Fruit fly (Drosophila melanogaster): ENCODE measurements around the gene pum.
A peak's percentile ranks its signal among the peaks of the same experiment; 100 is the strongest.

Gene pum

dm6 chr3R:9254798-9255197 lies 17.3 kb upstream of the pum start, which contains the start of gene CG16734 (continued):
- TF ChIP-seq Kr (GFP tag; optimal IDR thresholded peaks at IDR 0.05) = no peak
- TF ChIP-seq Dip2 (GFP tag; IDR thresholded peaks at IDR 0.05) = no peak
- no peak for TF ChIP-seq B-H1 (GFP tag; IDR thresholded peaks at IDR 0.05)
- no peak for TF ChIP-seq CG2712 (tag; optimal IDR thresholded peaks at IDR 0.05)
- no peak for TF ChIP-seq gce (GFP tag; IDR thresholded peaks at IDR 0.05)
- no peak for TF ChIP-seq CG9817 (tag; optimal IDR thresholded peaks at IDR 0.05)
- no peak for TF ChIP-seq CG10431 (GFP tag; optimal IDR thresholded peaks at IDR 0.05)
- TF ChIP-seq HLH3B (GFP tag; IDR thresholded peaks at IDR 0.05) = no peak
- no peak for TF ChIP-seq CG10565 (GFP tag; optimal IDR thresholded peaks at IDR 0.05)
- no peak for TF ChIP-seq CTCF (GFP tag; optimal IDR thresholded peaks at IDR 0.05)
- no peak for TF ChIP-seq az2 (GFP tag; optimal IDR thresholded peaks at IDR 0.05)
- TF ChIP-seq Drgx (GFP tag; IDR thresholded peaks at IDR 0.05) = no peak
- TF ChIP-seq Dref (GFP tag; IDR thresholded peaks at IDR 0.05) = peak; percentile 57
- no peak for TF ChIP-seq CG10366 (GFP tag; IDR thresholded peaks at IDR 0.05)
- no peak for TF ChIP-seq CG6683 (GFP tag; optimal IDR thresholded peaks at IDR 0.05)
- TF ChIP-seq CG13123 (GFP tag; optimal IDR thresholded peaks at IDR 0.05) = no peak
- peak; percentile 64 for TF ChIP-seq CG13287 (GFP tag; IDR thresholded peaks at IDR 0.05; ENCODE audit: partially characterized antibody)
- no peak for TF ChIP-seq Fer3 (tag; optimal IDR thresholded peaks at IDR 0.05)
- TF ChIP-seq so (GFP tag; IDR thresholded peaks at IDR 0.05) = no peak
- no peak for TF ChIP-seq lbe (GFP tag; optimal IDR thresholded peaks at IDR 0.05)
- no peak for TF ChIP-seq CG9215 (GFP tag; IDR thresholded peaks at IDR 0.05)
- peak; percentile 16 for TF ChIP-seq CG2116 (GFP tag; optimal IDR thresholded peaks at IDR 0.05)
- TF ChIP-seq CG8478 (optimal IDR thresholded peaks at IDR 0.05) = no peak
- no peak for TF ChIP-seq nerfin-2 (GFP tag; IDR thresholded peaks at IDR 0.05; ENCODE audit: partially characterized antibody)
- TF ChIP-seq prd (optimal IDR thresholded peaks at IDR 0.05) = no peak
- TF ChIP-seq prd (GFP tag; IDR thresholded peaks at IDR 0.05) = no peak
- TF ChIP-seq HmgD (GFP tag; optimal IDR thresholded peaks at IDR 0.05) = no peak
- TF ChIP-seq Ets97D (GFP tag; optimal IDR thresholded peaks at IDR 0.05) = no peak
- TF ChIP-seq row (GFP tag; IDR thresholded peaks at IDR 0.05) = peak; percentile 24; the same call in 1 of the 3 replicates
- no peak for TF ChIP-seq CG17328 (GFP tag; IDR thresholded peaks at IDR 0.05)
- TF ChIP-seq CG30431 (GFP tag; optimal IDR thresholded peaks at IDR 0.05) = no peak
- TF ChIP-seq tna (GFP tag; IDR thresholded peaks at IDR 0.05; ENCODE audit: partially characterized antibody) = peak; percentile 36; the same call in 1 of the 2 replicates
- peak; percentile 12; the same call in 1 of the 2 replicates for TF ChIP-seq sna (GFP tag; IDR thresholded peaks at IDR 0.05; ENCODE audit: partially characterized antibody)
- TF ChIP-seq nom (GFP tag; optimal IDR thresholded peaks at IDR 0.05) = no peak
- no peak for TF ChIP-seq CG33213 (GFP tag; optimal IDR thresholded peaks at IDR 0.05)
- no peak for TF ChIP-seq Spps (tag; optimal IDR thresholded peaks at IDR 0.05)
- no peak for TF ChIP-seq unpg (GFP tag; optimal IDR thresholded peaks at IDR 0.05)
- no peak for TF ChIP-seq tll (GFP tag; optimal IDR thresholded peaks at IDR 0.05)
- TF ChIP-seq Meics (GFP tag; optimal IDR thresholded peaks at IDR 0.05) = peak; percentile 95
- TF ChIP-seq grn (GFP tag; optimal IDR thresholded peaks at IDR 0.05) = no peak
- TF ChIP-seq dysf (GFP tag; IDR thresholded peaks at IDR 0.05) = no peak
- TF ChIP-seq pita (GFP tag; optimal IDR thresholded peaks at IDR 0.05) = no peak
- TF ChIP-seq btn (GFP tag; optimal IDR thresholded peaks at IDR 0.05) = no peak
- no peak for TF ChIP-seq CG13296 (GFP tag; optimal IDR thresholded peaks at IDR 0.05)
- TF ChIP-seq CG34224 (GFP tag; IDR thresholded peaks at IDR 0.05; ENCODE audit: partially characterized antibody) = peak; percentile 37; the same call in 1 of the 3 replicates
- no peak for TF ChIP-seq CG17802 (tag; optimal IDR thresholded peaks at IDR 0.05)
- peak; percentile 22 for TF ChIP-seq BEAF-32 (GFP tag; optimal IDR thresholded peaks at IDR 0.05)
- TF ChIP-seq CG7987 (GFP tag; optimal IDR thresholded peaks at IDR 0.05) = no peak
- no peak for TF ChIP-seq CG7271 (tag; optimal IDR thresholded peaks at IDR 0.05)
- TF ChIP-seq Doc3 (GFP tag; IDR thresholded peaks at IDR 0.05; ENCODE audit: partially characterized antibody) = peak; percentile 41; the same call in 1 of the 3 replicates
- no peak for TF ChIP-seq br (optimal IDR thresholded peaks at IDR 0.05)
- TF ChIP-seq ind (GFP tag; optimal IDR thresholded peaks at IDR 0.05) = no peak
